Fruit fly (Drosophila melanogaster) S2 (cell line): ENCODE data around the gene CG14441.

ENCODE experiments used
- CG8478 ChIP-seq: fragments of >200 bp; optimal IDR thresholded peaks from 2 replicates; lab custom pipeline; 2018
- CTCF ChIP-seq, 2 experiments: fragments of >200 bp; optimal IDR thresholded peaks; 2 replicates each; lab custom pipeline; 2018

- no peak for TF ChIP-seq CG8478
- no peak for TF ChIP-seq CTCF (optimal IDR thresholded peaks at IDR 0.05; lab: Kevin White, UChicago)
These were observed 2.8 kb upstream of the CG14441 start for dm6 chrX:6696467-6696866.
